Fruit fly (Drosophila melanogaster): Measurements from ENCODE around the gene zuc.

zuc gene

DNA sequence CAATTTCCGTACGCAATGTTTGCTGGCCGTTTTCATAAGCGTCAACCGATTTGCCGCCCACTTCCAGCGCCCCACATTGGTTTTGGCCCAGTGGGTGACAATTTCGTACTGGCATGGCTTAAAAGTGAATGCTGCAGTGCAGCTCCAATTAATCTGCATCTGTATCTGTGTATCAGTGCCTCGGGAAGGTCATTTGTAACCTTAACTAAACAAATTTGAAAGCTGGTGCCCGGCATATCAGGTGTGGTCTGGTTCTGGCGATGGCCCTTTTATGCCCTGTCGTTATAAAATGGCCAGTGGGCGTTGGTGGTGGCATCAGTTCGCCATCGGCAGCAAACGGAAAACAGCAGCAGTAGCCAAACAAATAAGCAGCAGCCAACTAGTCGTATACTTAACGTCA is 45.9 kb downstream of the zuc start, which contains the start of gene Crys:
Gene Crys, plus strand, starts transcription at position 301 of the 400 bp plus-strand sequence.
- TF ChIP-seq Hnf4 (GFP tag; optimal IDR thresholded peaks at IDR 0.05) (no peak), OdsH (GFP tag; optimal IDR thresholded peaks at IDR 0.05) (no peak), Hr78 (GFP tag; optimal IDR thresholded peaks at IDR 0.05) (no peak), rgr (GFP tag; optimal IDR thresholded peaks at IDR 0.05) (no peak), woc (GFP tag; optimal IDR thresholded peaks at IDR 0.05) (no peak), sv (GFP tag; optimal IDR thresholded peaks at IDR 0.05) (no peak), N (GFP tag; optimal IDR thresholded peaks at IDR 0.05) (no peak), Dif (GFP tag; optimal IDR thresholded peaks at IDR 0.05; ENCODE audit: partially characterized antibody) (no peak), Rel (GFP tag; optimal IDR thresholded peaks at IDR 0.05) (no peak), Rel (tag; optimal IDR thresholded peaks at IDR 0.05) (no peak), tai (GFP tag; optimal IDR thresholded peaks at IDR 0.05) (no peak), Vsx2 (GFP tag; optimal IDR thresholded peaks at IDR 0.05; ENCODE audit: partially characterized antibody) (no peak)

DNA sequence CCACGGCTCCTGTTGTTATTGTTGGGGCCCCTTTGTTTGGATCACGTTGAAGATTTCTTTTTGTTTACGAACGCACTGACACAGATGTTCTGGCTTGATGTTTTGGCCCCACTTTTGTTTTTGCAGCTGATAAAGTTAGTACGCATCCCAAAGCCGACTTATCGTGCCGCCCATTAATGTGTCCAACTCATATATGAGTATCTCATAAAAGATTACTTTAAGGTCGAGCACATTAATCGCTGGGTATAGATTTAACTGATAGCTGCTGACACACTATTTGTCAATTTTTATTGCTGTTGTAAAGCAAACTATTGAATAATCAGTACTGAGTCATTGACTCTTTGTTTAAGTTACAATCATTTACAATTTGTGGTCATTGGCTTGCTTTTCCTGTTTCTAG is 46.9 kb downstream of the zuc start:
- no peak for TF ChIP-seq tai (GFP tag; optimal IDR thresholded peaks at IDR 0.05)

dm6 chr2L:11942265-11942664 is 47.4 kb downstream of the zuc start:
- TF ChIP-seq brk (GFP tag; optimal IDR thresholded peaks at IDR 0.05) (no peak), foxo (GFP tag; optimal IDR thresholded peaks at IDR 0.05) (no peak), Dfd (GFP tag; optimal IDR thresholded peaks at IDR 0.05) (no peak), Rel (GFP tag; optimal IDR thresholded peaks at IDR 0.05) (no peak), Rel (tag; optimal IDR thresholded peaks at IDR 0.05) (no peak), sage (GFP tag; optimal IDR thresholded peaks at IDR 0.05) (no peak), sv (GFP tag; optimal IDR thresholded peaks at IDR 0.05) (no peak), jim (GFP tag; optimal IDR thresholded peaks at IDR 0.05) (no peak), CG32264 (GFP tag; optimal IDR thresholded peaks at IDR 0.05) (no peak), GATAd (GFP tag; optimal IDR thresholded peaks at IDR 0.05) (no peak), lola (GFP tag; optimal IDR thresholded peaks at IDR 0.05) (no peak), dl (GFP tag; optimal IDR thresholded peaks at IDR 0.05; ENCODE audit: insufficient read depth in 1 of 2, partially characterized antibody in 2 of 2) (no peak), Dif (GFP tag; optimal IDR thresholded peaks at IDR 0.05; ENCODE audit: partially characterized antibody) (no peak), fru (GFP tag; optimal IDR thresholded peaks at IDR 0.05) (no peak), usp (GFP tag; optimal IDR thresholded peaks at IDR 0.05) (no peak), Hr83 (GFP tag; optimal IDR thresholded peaks at IDR 0.05; ENCODE audit: poor library complexity, severe bottlenecking) (no peak)

dm6 chr2L:11940620-11941019 is 49.1 kb downstream of the zuc start:
- TF ChIP-seq CG9705 (GFP tag; optimal IDR thresholded peaks at IDR 0.05) (no peak), foxo (GFP tag; optimal IDR thresholded peaks at IDR 0.05) (no peak)
